Worm (Caenorhabditis elegans): ENCODE data around the gene C09B8.3.

DNA sequence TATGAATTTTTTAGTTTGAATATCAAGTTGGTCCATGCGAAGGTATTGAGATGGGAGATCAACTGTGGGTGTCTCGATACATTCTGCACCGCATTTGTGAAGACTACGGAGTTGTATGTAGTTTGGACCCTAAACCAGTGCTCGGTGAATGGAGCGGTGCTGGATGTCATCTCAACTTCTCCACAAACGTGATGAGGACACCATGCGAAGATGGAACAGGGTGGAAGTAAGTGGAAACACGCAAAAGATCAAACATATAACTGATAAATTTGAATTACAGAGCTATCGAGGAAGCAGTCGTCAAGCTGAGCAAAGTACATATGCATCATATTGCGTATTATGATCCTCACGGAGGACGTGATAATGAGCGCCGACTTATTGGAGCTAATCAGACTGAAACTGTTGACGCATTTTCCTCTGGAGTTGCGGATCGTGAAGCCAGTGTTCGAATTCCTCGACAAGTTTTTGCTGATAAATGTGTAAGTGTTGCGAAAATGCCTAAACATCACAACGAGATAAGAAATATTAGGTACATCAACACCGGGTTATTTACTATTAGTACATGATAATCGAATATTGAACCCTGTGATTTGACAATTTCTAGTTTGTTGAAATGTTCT lies 48.8 kb upstream of the C09B8.3 start:
- TF ChIP-seq flt-1 (GFP tag; IDR thresholded peaks at IDR 0.05) (no peak), med-1 (GFP tag; optimal IDR thresholded peaks at IDR 0.05; ENCODE audit: insufficient read depth) (no peak), ztf-29 (GFP tag; IDR thresholded peaks at IDR 0.05) (no peak), tab-1 (GFP tag; IDR thresholded peaks at IDR 0.05) (no peak), ztf-23 (GFP tag; IDR thresholded peaks at IDR 0.05) (no peak), ref-1 (GFP tag; conservative IDR thresholded peaks at IDR 0.05) (no peak), cog-1 (tag; optimal IDR thresholded peaks at IDR 0.05) (no peak), T22C8.4 (GFP tag; IDR thresholded peaks at IDR 0.05) (no peak), klf-2 (GFP tag; conservative IDR thresholded peaks at IDR 0.05) (no peak)
